Fruit fly (Drosophila melanogaster): ENCODE measurements around the gene CG18585.

Gene CG18585

DNA sequence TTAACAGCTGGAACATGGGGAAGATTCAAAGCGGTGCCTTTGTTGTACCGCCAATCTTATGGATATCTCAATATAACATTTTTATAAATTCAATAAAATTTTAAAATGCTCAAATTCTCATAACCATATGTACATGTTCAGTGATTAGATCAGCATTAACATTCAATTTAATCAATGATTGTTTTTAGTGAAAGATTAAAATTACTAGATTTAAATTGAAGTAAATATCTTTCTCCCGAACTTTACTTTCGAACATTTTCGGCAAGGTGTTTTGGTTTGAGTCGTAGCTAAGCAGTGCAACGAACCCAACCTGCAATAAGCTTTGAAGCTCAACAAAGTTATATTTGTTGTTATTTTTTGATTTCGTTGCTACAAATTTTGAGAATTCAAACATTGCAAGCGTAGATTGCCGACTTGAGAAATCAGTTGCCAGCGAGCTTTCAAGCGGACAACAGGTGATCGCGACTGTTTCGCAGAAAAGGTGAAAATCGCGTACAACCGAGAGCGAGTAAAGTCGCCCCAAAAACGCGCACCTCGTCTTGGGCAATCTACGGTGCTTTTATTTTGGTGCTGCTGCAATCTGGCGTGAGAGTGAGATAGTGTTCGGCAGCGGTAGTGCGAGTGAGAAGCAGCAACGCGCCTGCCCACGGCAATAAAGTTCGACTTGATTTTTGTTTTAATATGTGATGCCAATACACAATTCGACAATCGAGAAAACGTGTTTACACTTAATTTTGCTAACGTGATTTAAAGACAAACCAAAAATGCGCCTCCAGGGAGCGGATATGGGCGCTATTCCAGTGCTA lies 11.7 kb upstream of the CG18585 start, which contains the start of gene Tep3 (continued):
- peak; percentile 32 for TF ChIP-seq CHES-1-like (GFP tag; optimal IDR thresholded peaks at IDR 0.05)
- TF ChIP-seq CG9727 (GFP tag; optimal IDR thresholded peaks at IDR 0.05): peak; percentile 19
- TF ChIP-seq Lhr (GFP tag; optimal IDR thresholded peaks at IDR 0.05): peak; percentile 29
- no peak for TF ChIP-seq pros (GFP tag; optimal IDR thresholded peaks at IDR 0.05)
- no peak for TF ChIP-seq gcm (GFP tag; optimal IDR thresholded peaks at IDR 0.05)
- TF ChIP-seq corto (GFP tag; optimal IDR thresholded peaks at IDR 0.05): no peak
- peak; percentile 23; the same call in 1 of the 2 replicates for TF ChIP-seq Ada2b (GFP tag; IDR thresholded peaks at IDR 0.05)
- TF ChIP-seq Vsx1 (GFP tag; optimal IDR thresholded peaks at IDR 0.05): no peak
- no peak for TF ChIP-seq TFAM (GFP tag; optimal IDR thresholded peaks at IDR 0.05)
- TF ChIP-seq H15 (GFP tag; IDR thresholded peaks at IDR 0.05): no peak
- no peak for TF ChIP-seq CG14441 (GFP tag; IDR thresholded peaks at IDR 0.05)
- peak; percentile 35; the same call in 1 of the 3 replicates for TF ChIP-seq ci (GFP tag; IDR thresholded peaks at IDR 0.05)
- no peak for TF ChIP-seq CG7745 (tag; optimal IDR thresholded peaks at IDR 0.05)
- no peak for TF ChIP-seq CG3407 (GFP tag; optimal IDR thresholded peaks at IDR 0.05)
- TF ChIP-seq CG12769 (tag; optimal IDR thresholded peaks at IDR 0.05): peak; percentile 5
- TF ChIP-seq CG2889 (GFP tag; IDR thresholded peaks at IDR 0.05): no peak
- no peak for TF ChIP-seq zen (tag; optimal IDR thresholded peaks at IDR 0.05)
- TF ChIP-seq sr (GFP tag; IDR thresholded peaks at IDR 0.05): peak; percentile 71
- no peak for TF ChIP-seq CG4328 (GFP tag; optimal IDR thresholded peaks at IDR 0.05)
- peak; percentile 27 for TF ChIP-seq pho (GFP tag; optimal IDR thresholded peaks at IDR 0.05)
- no peak for TF ChIP-seq wor (GFP tag; IDR thresholded peaks at IDR 0.05)
- no peak for TF ChIP-seq pb (GFP tag; optimal IDR thresholded peaks at IDR 0.05)
- TF ChIP-seq HLH54F (GFP tag; optimal IDR thresholded peaks at IDR 0.05): peak; percentile 33
- no peak for TF ChIP-seq fd96Cb (tag; optimal IDR thresholded peaks at IDR 0.05)
- TF ChIP-seq pnt (GFP tag; optimal IDR thresholded peaks at IDR 0.05): no peak
- TF ChIP-seq twi (tag; optimal IDR thresholded peaks at IDR 0.05): no peak
- TF ChIP-seq nau (GFP tag; optimal IDR thresholded peaks at IDR 0.05): no peak
- peak; percentile 22 for TF ChIP-seq CG7786 (GFP tag; optimal IDR thresholded peaks at IDR 0.05)
- peak; percentile 6 for TF ChIP-seq sug (tag; optimal IDR thresholded peaks at IDR 0.05)
- no peak for TF ChIP-seq MESR4 (GFP tag; optimal IDR thresholded peaks at IDR 0.05)
- TF ChIP-seq CG6813 (GFP tag; optimal IDR thresholded peaks at IDR 0.05): no peak
- TF ChIP-seq CG8388 (GFP tag; optimal IDR thresholded peaks at IDR 0.05): no peak
- no peak for TF ChIP-seq CG16813 (GFP tag; IDR thresholded peaks at IDR 0.05; ENCODE audit: partially characterized antibody)
- no peak for TF ChIP-seq CG7271 (tag; optimal IDR thresholded peaks at IDR 0.05)
- TF ChIP-seq gt (GFP tag; IDR thresholded peaks at IDR 0.05): no peak
- TF ChIP-seq Nf-YB (GFP tag; optimal IDR thresholded peaks at IDR 0.05): no peak
- TF ChIP-seq Lim3 (GFP tag; IDR thresholded peaks at IDR 0.05): no peak
- TF ChIP-seq unpg (GFP tag; optimal IDR thresholded peaks at IDR 0.05): peak; percentile 14
- peak; percentile 23 for TF ChIP-seq CrebB (tag; optimal IDR thresholded peaks at IDR 0.05)
- peak; percentile 74 for TF ChIP-seq CG2120 (GFP tag; optimal IDR thresholded peaks at IDR 0.05)
- TF ChIP-seq CG17361 (GFP tag; IDR thresholded peaks at IDR 0.05): no peak
- TF ChIP-seq sisA (GFP tag; IDR thresholded peaks at IDR 0.05): no peak
- TF ChIP-seq gce (GFP tag; IDR thresholded peaks at IDR 0.05): no peak
- no peak for TF ChIP-seq Mad (GFP tag; optimal IDR thresholded peaks at IDR 0.05)
- TF ChIP-seq CG15479 (GFP tag; optimal IDR thresholded peaks at IDR 0.05): no peak
- TF ChIP-seq odd (GFP tag; optimal IDR thresholded peaks at IDR 0.05): no peak
- peak; percentile 24; the same call in 1 of the 2 replicates for TF ChIP-seq Ptx1 (GFP tag; IDR thresholded peaks at IDR 0.05)
- TF ChIP-seq CG10959 (GFP tag; IDR thresholded peaks at IDR 0.05): no peak
- no peak for TF ChIP-seq vfl (GFP tag; optimal IDR thresholded peaks at IDR 0.05)

Measured in whole organism, embryonic.